Worm (Caenorhabditis elegans) whole organism, L2 larva: ENCODE results near the gene lea-1.

ENCODE experiments used
- C34F6.9 ChIP-seq: fragments of 150-350 bp; optimal IDR thresholded peaks from 2 replicates; lab custom pipeline; 2014; ENCODE audit warnings: missing biosample characterization, missing genetic modification characterization
- F13H6.1 ChIP-seq: sonication (generic microtip); optimal IDR thresholded peaks from 2 replicates; lab custom pipeline; 2016; ENCODE audit warnings: missing genetic modification characterization, missing compliant biosample characterization
- R02D3.7 ChIP-seq: fragments of 150-350 bp; optimal IDR thresholded peaks from 2 replicates; lab custom pipeline; 2014; ENCODE audit warnings: missing biosample characterization, missing genetic modification characterization
- Y55F3AM.14 ChIP-seq: fragments of 200-800 bp; sonication (Bioruptor generic); optimal IDR thresholded peaks from 2 replicates; lab custom pipeline; 2018; ENCODE audit warnings: mild to moderate bottlenecking, missing genetic modification characterization, missing compliant biosample characterization
- ZK546.5 ChIP-seq: sonication (generic microtip); optimal IDR thresholded peaks from 2 replicates; lab custom pipeline; 2017; ENCODE audit warnings: missing biosample characterization, missing genetic modification characterization
- alr-1 ChIP-seq: fragments of 150-350 bp; optimal IDR thresholded peaks from 2 replicates; lab custom pipeline; 2014; ENCODE audit warnings: missing biosample characterization, missing genetic modification characterization
- aly-2 ChIP-seq: fragments of 150-350 bp; optimal IDR thresholded peaks from 2 replicates; lab custom pipeline; 2014; ENCODE audit warnings: missing biosample characterization, missing genetic modification characterization
- ama-1 ChIP-seq: fragments of 150-350 bp; optimal IDR thresholded peaks from 2 replicates; lab custom pipeline; 2018; ENCODE audit warnings: inconsistent platforms
- blmp-1 ChIP-seq: sonication (generic microtip); optimal IDR thresholded peaks from 2 replicates; lab custom pipeline; 2017; ENCODE audit warnings: missing genetic modification characterization, mild to moderate bottlenecking, missing compliant biosample characterization, antibody characterized with exemption, moderate library complexity; ENCODE audit not compliant: insufficient read depth
- ceh-16 ChIP-seq: fragments of 150-350 bp; optimal IDR thresholded peaks from 2 replicates; lab custom pipeline; 2014; ENCODE audit warnings: missing biosample characterization, missing genetic modification characterization
- ceh-82 ChIP-seq: fragments of 150-350 bp; optimal IDR thresholded peaks from 2 replicates; lab custom pipeline; 2014; ENCODE audit warnings: missing biosample characterization, missing genetic modification characterization
- crh-2 ChIP-seq: sonication (generic microtip); optimal IDR thresholded peaks from 2 replicates; lab custom pipeline; 2017; ENCODE audit warnings: missing biosample characterization, missing genetic modification characterization
- dmd-4 ChIP-seq: sonication (generic microtip); optimal IDR thresholded peaks from 2 replicates; lab custom pipeline; 2017; ENCODE audit warnings: missing biosample characterization, missing genetic modification characterization
- egl-27 ChIP-seq: sonication (generic microtip); optimal IDR thresholded peaks from 3 replicates; lab custom pipeline; 2017; ENCODE audit warnings: missing biosample characterization, missing genetic modification reagents, missing genetic modification characterization
- elt-1 ChIP-seq: fragments of 150-350 bp; optimal IDR thresholded peaks from 2 replicates; lab custom pipeline; 2014; ENCODE audit warnings: missing biosample characterization, missing genetic modification characterization
- elt-3 ChIP-seq: sonication (generic microtip); optimal IDR thresholded peaks from 2 replicates; lab custom pipeline; 2017; ENCODE audit warnings: missing biosample characterization, missing genetic modification characterization
- fos-1 ChIP-seq: fragments of 150-350 bp; optimal IDR thresholded peaks from 2 replicates; lab custom pipeline; 2014; ENCODE audit warnings: missing biosample characterization, missing genetic modification characterization
- gmeb-1 ChIP-seq: fragments of 150-350 bp; optimal IDR thresholded peaks from 2 replicates; lab custom pipeline; 2014; ENCODE audit warnings: missing biosample characterization, missing genetic modification characterization
- lin-11 ChIP-seq: fragments of 150-350 bp; sonication (generic microtip); optimal IDR thresholded peaks from 2 replicates; lab custom pipeline; 2014; ENCODE audit warnings: missing biosample characterization, missing genetic modification characterization, inconsistent platforms, mixed read lengths
- lin-13 ChIP-seq: fragments of 150-350 bp; optimal IDR thresholded peaks from 2 replicates; lab custom pipeline; 2014; ENCODE audit warnings: missing biosample characterization, missing genetic modification reagents, missing genetic modification characterization
- lin-39 ChIP-seq: fragments of 150-350 bp; optimal IDR thresholded peaks from 2 replicates; lab custom pipeline; 2014; ENCODE audit warnings: missing biosample characterization, missing genetic modification reagents, missing genetic modification characterization
- lsy-2 ChIP-seq, 2 experiments: fragments of 150-350 bp in 1 of 2; sonication (generic microtip) in 1 of 2; optimal IDR thresholded peaks; 2 replicates each; lab custom pipeline; 2014 to 2017; ENCODE audit warnings: missing biosample characterization in 2 of 2, missing genetic modification characterization in 2 of 2
- mab-5 ChIP-seq: fragments of 150-350 bp; optimal IDR thresholded peaks from 2 replicates; lab custom pipeline; 2014; ENCODE audit warnings: missing biosample characterization, missing genetic modification characterization
- mbf-1 ChIP-seq: sonication (generic microtip); optimal IDR thresholded peaks from 2 replicates; lab custom pipeline; 2017; ENCODE audit warnings: missing biosample characterization, missing genetic modification characterization
- mdl-1 ChIP-seq, 2 experiments: fragments of 150-350 bp in 1 of 2; sonication (generic microtip) in 1 of 2; optimal IDR thresholded peaks; 2 replicates each; lab custom pipeline; 2017; ENCODE audit warnings: missing biosample characterization in 2 of 2, missing genetic modification characterization in 2 of 2
- nhr-10 ChIP-seq: sonication (generic microtip); optimal IDR thresholded peaks from 2 replicates; lab custom pipeline; 2017; ENCODE audit warnings: missing biosample characterization, missing genetic modification characterization
- nhr-11 ChIP-seq: fragments of 150-350 bp; optimal IDR thresholded peaks from 2 replicates; lab custom pipeline; 2014; ENCODE audit warnings: missing biosample characterization, missing genetic modification characterization
- nhr-12 ChIP-seq: fragments of 150-350 bp; optimal IDR thresholded peaks from 2 replicates; lab custom pipeline; 2014; ENCODE audit warnings: missing biosample characterization, missing genetic modification characterization
- nhr-129 ChIP-seq: fragments of 150-350 bp; optimal IDR thresholded peaks from 2 replicates; lab custom pipeline; 2014; ENCODE audit warnings: missing biosample characterization, missing genetic modification characterization
- nhr-21 ChIP-seq: fragments of 150-350 bp; optimal IDR thresholded peaks from 2 replicates; lab custom pipeline; 2014; ENCODE audit warnings: missing biosample characterization, missing genetic modification characterization
- nhr-23 ChIP-seq: fragments of 150-350 bp; optimal IDR thresholded peaks from 2 replicates; lab custom pipeline; 2014; ENCODE audit warnings: missing biosample characterization, missing genetic modification reagents, missing genetic modification characterization
- nhr-237 ChIP-seq: fragments of 150-350 bp; optimal IDR thresholded peaks from 2 replicates; lab custom pipeline; 2014; ENCODE audit warnings: missing biosample characterization, missing genetic modification characterization
- nhr-25 ChIP-seq: fragments of 150-350 bp; sonication (generic microtip); optimal IDR thresholded peaks from 3 replicates; lab custom pipeline; 2014; ENCODE audit warnings: missing biosample characterization, missing genetic modification characterization
- nhr-6 ChIP-seq: fragments of 150-350 bp; optimal IDR thresholded peaks from 2 replicates; lab custom pipeline; 2014; ENCODE audit warnings: missing biosample characterization, missing genetic modification characterization
- nhr-77 ChIP-seq: fragments of 150-350 bp; optimal IDR thresholded peaks from 2 replicates; lab custom pipeline; 2014; ENCODE audit warnings: missing biosample characterization, missing genetic modification characterization
- peb-1 ChIP-seq: fragments of 150-350 bp; optimal IDR thresholded peaks from 2 replicates; lab custom pipeline; 2014; ENCODE audit warnings: missing biosample characterization, missing genetic modification characterization
- sem-4 ChIP-seq: fragments of 150-350 bp; optimal IDR thresholded peaks from 2 replicates; lab custom pipeline; 2014; ENCODE audit warnings: missing biosample characterization, missing genetic modification reagents, missing genetic modification characterization
- skn-1 ChIP-seq: sonication (generic microtip); optimal IDR thresholded peaks from 2 replicates; lab custom pipeline; 2017; ENCODE audit warnings: missing biosample characterization, missing genetic modification characterization
- sma-3 ChIP-seq: sonication (generic microtip); optimal IDR thresholded peaks from 2 replicates; lab custom pipeline; 2016; ENCODE audit warnings: missing genetic modification reagents, missing genetic modification characterization, missing compliant biosample characterization
- sma-9 ChIP-seq, 2 experiments: fragments of 150-350 bp in 1 of 2; sonication (generic microtip) in 1 of 2; optimal IDR thresholded peaks; 2 replicates each; lab custom pipeline; 2014 to 2016; ENCODE audit warnings: missing genetic modification characterization in 2 of 2, mild to moderate bottlenecking in 1 of 2, missing biosample characterization in 1 of 2, missing compliant biosample characterization in 1 of 2, missing genetic modification reagents in 1 of 2, moderate library complexity in 1 of 2
- snpc-4 ChIP-seq: fragments of 150-350 bp; optimal IDR thresholded peaks from 2 replicates; lab custom pipeline; 2014; ENCODE audit warnings: missing biosample characterization, missing genetic modification characterization
- unc-39 ChIP-seq: fragments of 150-350 bp; optimal IDR thresholded peaks from 2 replicates; lab custom pipeline; 2014; ENCODE audit warnings: missing biosample characterization, missing genetic modification characterization
- unc-55 ChIP-seq: fragments of 150-350 bp; sonication (generic microtip); optimal IDR thresholded peaks from 3 replicates; lab custom pipeline; 2014; ENCODE audit warnings: missing biosample characterization, missing genetic modification reagents, missing genetic modification characterization
- unc-62 ChIP-seq: fragments of 150-350 bp; optimal IDR thresholded peaks from 2 replicates; lab custom pipeline; 2014; ENCODE audit warnings: missing biosample characterization, missing genetic modification reagents, missing genetic modification characterization
- zag-1 ChIP-seq: fragments of 150-350 bp; optimal IDR thresholded peaks from 2 replicates; lab custom pipeline; 2014; ENCODE audit warnings: missing biosample characterization, missing genetic modification characterization
- ztf-1 ChIP-seq: fragments of 200-800 bp; sonication (Bioruptor generic); conservative IDR thresholded peaks from 2 replicates; pipeline ENCODE4 v1.3.6; 2022; ENCODE audit warnings: missing genetic modification characterization, missing compliant biosample characterization
- ztf-11 ChIP-seq: sonication (generic microtip); optimal IDR thresholded peaks from 2 replicates; lab custom pipeline; 2017; ENCODE audit warnings: missing biosample characterization, missing genetic modification characterization
- ztf-4 ChIP-seq: fragments of 150-350 bp; optimal IDR thresholded peaks from 2 replicates; lab custom pipeline; 2014; ENCODE audit warnings: missing biosample characterization, missing genetic modification characterization

lea-1 gene

DNA sequence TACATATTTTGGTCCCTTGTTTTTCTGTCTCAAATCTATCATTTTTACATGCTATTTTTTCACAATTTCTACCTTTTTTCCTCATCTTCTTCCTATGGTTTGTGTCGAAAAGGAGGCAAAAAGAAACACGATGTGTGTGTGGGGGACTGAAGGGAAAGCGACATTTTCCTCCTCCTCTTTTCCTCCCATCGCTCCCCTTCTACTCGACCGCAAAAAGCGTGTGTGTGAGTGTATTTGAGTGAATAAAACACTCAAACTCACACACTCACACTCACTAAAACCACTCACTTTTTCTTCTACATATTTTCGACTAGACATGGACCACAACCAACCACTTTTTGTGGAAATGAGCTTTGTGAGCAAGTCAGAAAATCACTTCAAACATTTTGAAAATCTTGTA is 29.8 kb downstream of the lea-1 start:
- TF ChIP-seq nhr-10 (tag; lab: Kevin White, UChicago) (no peak), fos-1 (no peak), F13H6.1 (tag; lab: Kevin White, UChicago) (peak; percentile 47), sem-4 (peak; percentile 28), sma-9 (GFP tag; optimal IDR thresholded peaks at IDR 0.05; lab: Kevin White, UChicago) (peak; percentile 3), sma-9 (tag; optimal IDR thresholded peaks at IDR 0.05; lab: Kevin White, UChicago) (no peak), gmeb-1 (tag; lab: Kevin White, UChicago) (no peak), mdl-1 (tag; optimal IDR thresholded peaks at IDR 0.05; lab: Kevin White, UChicago) (peak in 1 of 2 experiments; percentile 29), lin-11 (no peak), snpc-4 (peak; percentile 2), lsy-2 (tag; optimal IDR thresholded peaks at IDR 0.05; lab: Kevin White, UChicago) (peak; percentile 17 to 64), nhr-129 (tag; lab: Kevin White, UChicago) (peak; percentile 67), unc-55 (GFP tag; lab: Kevin White, UChicago) (peak; percentile 65), elt-1 (tag; lab: Kevin White, UChicago) (no peak), nhr-23 (no peak), crh-2 (tag; lab: Kevin White, UChicago) (peak; percentile 24), nhr-6 (tag; lab: Kevin White, UChicago) (peak; percentile 42), C34F6.9 (tag; lab: Kevin White, UChicago) (peak; percentile 52), ama-1 (lab: Kevin White, UChicago) (no peak), blmp-1 (tag; lab: Kevin White, UChicago) (peak; percentile 31), nhr-77 (tag; lab: Kevin White, UChicago) (no peak)

ce11 chrV:10042254-10042653 is 30.5 kb downstream of the lea-1 start:
- TF ChIP-seq snpc-4, result no peak
- no peak for TF ChIP-seq nhr-77 (tag; lab: Kevin White, UChicago)
- no peak for TF ChIP-seq aly-2 (tag; lab: Kevin White, UChicago)
- TF ChIP-seq gmeb-1 (tag; lab: Kevin White, UChicago), result peak; percentile 42
- peak in 1 of 2 experiments; percentile 71 for TF ChIP-seq mdl-1 (tag; optimal IDR thresholded peaks at IDR 0.05; lab: Kevin White, UChicago)
- peak; percentile 3 for TF ChIP-seq nhr-25 (tag; lab: Kevin White, UChicago)
- TF ChIP-seq nhr-237, result no peak
- peak; percentile 81 for TF ChIP-seq crh-2 (tag; lab: Kevin White, UChicago)
- no peak for TF ChIP-seq nhr-23
- TF ChIP-seq alr-1 (tag; lab: Kevin White, UChicago), result no peak
- no peak for TF ChIP-seq lin-39 (tag; lab: Kevin White, UChicago)
- TF ChIP-seq egl-27 (tag; lab: Kevin White, UChicago), result peak; percentile 71
- peak; percentile 80 for TF ChIP-seq nhr-129 (tag; lab: Kevin White, UChicago)
- peak; percentile 4 for TF ChIP-seq sem-4
- no peak for TF ChIP-seq ztf-11
- TF ChIP-seq skn-1 (tag; lab: Kevin White, UChicago), result no peak
- TF ChIP-seq nhr-11 (tag; lab: Kevin White, UChicago), result no peak
- peak; percentile 39 for TF ChIP-seq nhr-21
- TF ChIP-seq ZK546.5 (tag; lab: Kevin White, UChicago), result no peak
- no peak for TF ChIP-seq unc-62
- peak; percentile 28 for TF ChIP-seq zag-1 (tag; lab: Kevin White, UChicago)
- no peak for TF ChIP-seq R02D3.7 (tag; lab: Kevin White, UChicago)
- TF ChIP-seq ztf-1 (GFP tag; lab: Robert Waterston, UW), result no peak
- TF ChIP-seq C34F6.9 (tag; lab: Kevin White, UChicago), result peak; percentile 84
- TF ChIP-seq mab-5, result peak; percentile 36
- no peak for TF ChIP-seq elt-1 (tag; lab: Kevin White, UChicago)
- peak; percentile 95 for TF ChIP-seq sma-9 (GFP tag; optimal IDR thresholded peaks at IDR 0.05; lab: Kevin White, UChicago)
- TF ChIP-seq sma-9 (tag; optimal IDR thresholded peaks at IDR 0.05; lab: Kevin White, UChicago), result no peak
- no peak for TF ChIP-seq ceh-16 (tag; lab: Kevin White, UChicago)
- TF ChIP-seq unc-39 (tag; lab: Kevin White, UChicago), result no peak
- peak; percentile 89 to 98 for TF ChIP-seq lsy-2 (tag; optimal IDR thresholded peaks at IDR 0.05; lab: Kevin White, UChicago)
- TF ChIP-seq lin-11, result peak; percentile 27
- peak; percentile 23 for TF ChIP-seq nhr-6 (tag; lab: Kevin White, UChicago)
- no peak for TF ChIP-seq blmp-1 (tag; lab: Kevin White, UChicago)
- TF ChIP-seq dmd-4 (tag; lab: Kevin White, UChicago), result no peak
- peak; percentile 80 for TF ChIP-seq F13H6.1 (tag; lab: Kevin White, UChicago)
- no peak for TF ChIP-seq mbf-1
- no peak for TF ChIP-seq ceh-82 (tag; lab: Kevin White, UChicago)
- no peak for TF ChIP-seq peb-1 (tag; lab: Kevin White, UChicago)
- peak; percentile 53 for TF ChIP-seq sma-3
- no peak for TF ChIP-seq ama-1 (lab: Kevin White, UChicago)
- no peak for TF ChIP-seq nhr-12 (tag; lab: Kevin White, UChicago)
- TF ChIP-seq Y55F3AM.14, result no peak
- no peak for TF ChIP-seq elt-3 (tag; lab: Kevin White, UChicago)
- peak; percentile 8 for TF ChIP-seq nhr-10 (tag; lab: Kevin White, UChicago)
- TF ChIP-seq fos-1, result peak; percentile 46
- TF ChIP-seq unc-55 (GFP tag; lab: Kevin White, UChicago), result peak; percentile 74
- TF ChIP-seq ztf-4, result no peak
- peak; percentile 40 for TF ChIP-seq lin-13 (GFP tag; lab: Kevin White, UChicago)
